Fruit fly (Drosophila melanogaster): Measurements from ENCODE around the gene LeuRS.

LeuRS gene

dm6 chr2L:3534227-3534842 is 19.9 kb upstream of the LeuRS start (continued):
- TF ChIP-seq CG2875 (GFP tag; optimal IDR thresholded peaks at IDR 0.05) (no peak), CG4617 (GFP tag; optimal IDR thresholded peaks at IDR 0.05; ENCODE audit: borderline replicate concordance) (no peak), gce (GFP tag; IDR thresholded peaks at IDR 0.05) (0 out of 3 replicates have a peak, but pooled peaks have one; percentile 59), CG14860 (GFP tag; IDR thresholded peaks at IDR 0.05; ENCODE audit: partially characterized antibody) (no peak), CG11085 (GFP tag; IDR thresholded peaks at IDR 0.05) (no peak), CG43689 (GFP tag; IDR thresholded peaks at IDR 0.05) (no peak), cg (GFP tag; optimal IDR thresholded peaks at IDR 0.05) (no peak), CG31388 (GFP tag; optimal IDR thresholded peaks at IDR 0.05) (no peak), exex (tag; optimal IDR thresholded peaks at IDR 0.05) (no peak), sd (tag; optimal IDR thresholded peaks at IDR 0.05) (peak; percentile 59), HmgD (GFP tag; optimal IDR thresholded peaks at IDR 0.05) (no peak), zen2 (GFP tag; IDR thresholded peaks at IDR 0.05; ENCODE audit: partially characterized antibody) (0 out of 3 replicates have a peak, but pooled peaks have one; percentile 13), Camta (GFP tag; optimal IDR thresholded peaks at IDR 0.05) (peak; percentile 49), CG13287 (GFP tag; IDR thresholded peaks at IDR 0.05; ENCODE audit: partially characterized antibody) (no peak), CG17361 (GFP tag; IDR thresholded peaks at IDR 0.05) (peak; percentile 61), Chrac-16 (GFP tag; optimal IDR thresholded peaks at IDR 0.05) (peak; percentile 50), CG17568 (GFP tag; optimal IDR thresholded peaks at IDR 0.05) (peak; percentile 13), CG7786 (GFP tag; optimal IDR thresholded peaks at IDR 0.05) (peak; percentile 36), yki (optimal IDR thresholded peaks at IDR 0.05) (peak; percentile 22), CG3407 (GFP tag; optimal IDR thresholded peaks at IDR 0.05) (peak; percentile 7), hb (GFP tag; IDR thresholded peaks at IDR 0.05; ENCODE audit: partially characterized antibody) (no peak), Side (GFP tag; optimal IDR thresholded peaks at IDR 0.05) (peak; percentile 29), TFAM (GFP tag; optimal IDR thresholded peaks at IDR 0.05) (no peak), CG31224 (GFP tag; IDR thresholded peaks at IDR 0.05) (no peak), ap (GFP tag; IDR thresholded peaks at IDR 0.05) (peak; percentile 38; the same call in 1 of the 2 replicates), Dfd (GFP tag; optimal IDR thresholded peaks at IDR 0.05) (no peak), CG7963 (GFP tag; IDR thresholded peaks at IDR 0.05; ENCODE audit: partially characterized antibody) (no peak), Sry-β (GFP tag; optimal IDR thresholded peaks at IDR 0.05) (no peak), Dad (GFP tag; optimal IDR thresholded peaks at IDR 0.05) (no peak), Antp (GFP tag; optimal IDR thresholded peaks at IDR 0.05) (peak; percentile 56), CG33213 (GFP tag; optimal IDR thresholded peaks at IDR 0.05) (peak; percentile 13), CG8388 (GFP tag; optimal IDR thresholded peaks at IDR 0.05) (peak; percentile 59), nmo (GFP tag; optimal IDR thresholded peaks at IDR 0.05) (peak; percentile 64), vfl (GFP tag; optimal IDR thresholded peaks at IDR 0.05) (no peak), jing (GFP tag; optimal IDR thresholded peaks at IDR 0.05) (no peak), rib (GFP tag; IDR thresholded peaks at IDR 0.05) (no peak), btn (GFP tag; optimal IDR thresholded peaks at IDR 0.05) (no peak), fd64A (GFP tag; optimal IDR thresholded peaks at IDR 0.05) (no peak), Dek (tag; optimal IDR thresholded peaks at IDR 0.05) (peak; percentile 20), HLH3B (GFP tag; IDR thresholded peaks at IDR 0.05) (peak; percentile 66), CG13424 (tag; optimal IDR thresholded peaks at IDR 0.05) (peak; percentile 63), pzg (GFP tag; optimal IDR thresholded peaks at IDR 0.05) (no peak), mld (GFP tag; IDR thresholded peaks at IDR 0.05; ENCODE audit: partially characterized antibody) (no peak), CG8359 (GFP tag; optimal IDR thresholded peaks at IDR 0.05; ENCODE audit: borderline replicate concordance) (no peak), CG8924 (tag; optimal IDR thresholded peaks at IDR 0.05) (peak; percentile 36), slou (GFP tag; optimal IDR thresholded peaks at IDR 0.05) (no peak), ato (GFP tag; IDR thresholded peaks at IDR 0.05; ENCODE audit: partially characterized antibody) (no peak), Bdp1 (GFP tag; optimal IDR thresholded peaks at IDR 0.05) (no peak), Doc3 (GFP tag; IDR thresholded peaks at IDR 0.05; ENCODE audit: partially characterized antibody) (no peak), CG9437 (GFP tag; optimal IDR thresholded peaks at IDR 0.05) (no peak)
